Fruit fly (Drosophila melanogaster) whole organism, adult: ENCODE results near the gene CG10973.

Experiments used
- CG11617 ChIP-seq: fragments of 200-800 bp; sonication (Bioruptor generic); optimal IDR thresholded peaks from 2 replicates; lab custom pipeline; 2017; ENCODE audit warnings: mild to moderate bottlenecking, missing biosample characterization, missing genetic modification reagents, missing genetic modification characterization
- CG12768 ChIP-seq: fragments of 200-800 bp; sonication (Bioruptor generic); optimal IDR thresholded peaks from 2 replicates; lab custom pipeline; 2017; ENCODE audit warnings: missing biosample characterization, missing genetic modification characterization, mild to moderate bottlenecking, moderate library complexity, missing genetic modification reagents
- CG14711 ChIP-seq: fragments of 200-800 bp; sonication (Bioruptor generic); optimal IDR thresholded peaks from 2 replicates; lab custom pipeline; 2018; ENCODE audit warnings: missing biosample characterization, mild to moderate bottlenecking, missing genetic modification characterization, moderate library complexity
- CG1620 ChIP-seq: fragments of 200-800 bp; sonication (Bioruptor generic); optimal IDR thresholded peaks from 2 replicates; lab custom pipeline; 2016; ENCODE audit warnings: missing biosample characterization, missing genetic modification characterization
- CG33017 ChIP-seq: fragments of 200-800 bp; sonication (Bioruptor generic); optimal IDR thresholded peaks from 2 replicates; lab custom pipeline; 2018; ENCODE audit warnings: missing biosample characterization, mild to moderate bottlenecking, missing genetic modification characterization, moderate library complexity
- CG5204 ChIP-seq: fragments of 200-800 bp; sonication (Bioruptor generic); optimal IDR thresholded peaks from 2 replicates; lab custom pipeline; 2016; ENCODE audit warnings: missing biosample characterization, missing genetic modification characterization
- CG7045 ChIP-seq: fragments of 200-800 bp; sonication (Bioruptor generic); optimal IDR thresholded peaks from 2 replicates; lab custom pipeline; 2017; ENCODE audit warnings: missing biosample characterization, mild to moderate bottlenecking, missing genetic modification characterization
- CG7101 ChIP-seq: fragments of 200-800 bp; sonication (Bioruptor generic); optimal IDR thresholded peaks from 2 replicates; lab custom pipeline; 2018; ENCODE audit warnings: missing biosample characterization, mild to moderate bottlenecking, missing genetic modification characterization, moderate library complexity
- Clk ChIP-seq: fragments of 200-800 bp; sonication (Bioruptor generic); optimal IDR thresholded peaks from 2 replicates; lab custom pipeline; 2017; ENCODE audit warnings: missing biosample characterization, missing genetic modification characterization
- Crg-1 ChIP-seq: fragments of 200-800 bp; sonication (Bioruptor generic); optimal IDR thresholded peaks from 2 replicates; lab custom pipeline; 2016; ENCODE audit warnings: missing biosample characterization, missing genetic modification characterization
- Hr96 ChIP-seq: fragments of 200-800 bp; sonication (Bioruptor generic); optimal IDR thresholded peaks from 2 replicates; lab custom pipeline; 2016; ENCODE audit warnings: missing biosample characterization, missing genetic modification characterization
- Mnt ChIP-seq: fragments of 200-800 bp; sonication (Bioruptor generic); optimal IDR thresholded peaks from 2 replicates; lab custom pipeline; 2016; ENCODE audit warnings: missing biosample characterization, mild to moderate bottlenecking, missing genetic modification characterization
- bab1 ChIP-seq: fragments of 200-800 bp; sonication (Bioruptor generic); optimal IDR thresholded peaks from 3 replicates; lab custom pipeline; 2019; ENCODE audit warnings: missing biosample characterization, mild to moderate bottlenecking, missing genetic modification characterization, moderate library complexity
- cic ChIP-seq: fragments of 200-800 bp; sonication (Bioruptor generic); optimal IDR thresholded peaks from 2 replicates; lab custom pipeline; 2017; ENCODE audit warnings: missing biosample characterization, mild to moderate bottlenecking, missing genetic modification characterization, moderate library complexity
- cnc ChIP-seq, 2 experiments: fragments of >200 bp; optimal IDR thresholded peaks; 2 replicates each; lab custom pipeline; 2017
- kay ChIP-seq: fragments of 200-800 bp; sonication (Bioruptor generic); peaks from one replicate; lab custom pipeline; 2016; ENCODE audit warnings: missing biosample characterization, missing genetic modification characterization, borderline replicate concordance
- ovo ChIP-seq: fragments of 200-800 bp; sonication (Bioruptor generic); optimal IDR thresholded peaks from 2 replicates; lab custom pipeline; 2016; ENCODE audit warnings: missing biosample characterization, missing genetic modification characterization
- pad ChIP-seq: fragments of 200-800 bp; sonication (Bioruptor generic); optimal IDR thresholded peaks from 3 replicates; lab custom pipeline; 2017; ENCODE audit warnings: missing biosample characterization, missing genetic modification characterization, mild to moderate bottlenecking, moderate library complexity, missing genetic modification reagents
- tj ChIP-seq: fragments of 200-800 bp; sonication (Bioruptor generic); optimal IDR thresholded peaks from 3 replicates; lab custom pipeline; 2017; ENCODE audit warnings: missing biosample characterization, mild to moderate bottlenecking, missing genetic modification characterization, moderate library complexity
- toe ChIP-seq: fragments of 200-800 bp; sonication (Bioruptor generic); optimal IDR thresholded peaks from 2 replicates; lab custom pipeline; 2016; ENCODE audit warnings: missing biosample characterization, missing genetic modification characterization

The CG10973 gene

DNA sequence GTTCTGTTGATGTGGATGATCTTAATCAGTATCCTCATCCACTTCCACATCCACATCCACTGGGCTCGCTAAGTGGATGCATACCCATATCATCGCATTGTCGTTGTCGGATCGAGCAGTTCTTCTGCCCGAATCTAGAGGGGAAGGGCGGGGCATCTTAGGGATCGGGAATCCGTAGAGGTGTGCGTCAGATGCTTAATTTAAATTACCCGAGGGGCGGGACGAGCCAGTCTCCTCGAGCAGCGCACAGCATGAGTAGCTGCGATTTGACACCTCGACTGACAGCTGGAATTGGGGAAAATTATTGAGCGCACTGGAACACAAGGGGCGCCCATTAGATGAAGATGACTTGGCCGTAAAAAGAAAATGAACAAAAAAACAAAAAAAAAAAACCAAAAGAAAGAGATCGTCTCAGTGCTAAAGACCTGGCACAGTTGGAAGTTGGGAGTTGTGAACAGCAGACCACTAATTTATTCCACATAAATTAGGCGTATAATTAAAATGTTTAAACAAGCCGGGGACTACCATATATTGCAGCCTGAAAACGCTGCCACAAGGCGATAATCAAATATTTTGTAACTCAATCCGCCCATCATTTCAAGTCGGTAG lies 39.9 kb downstream of the CG10973 start:
- TF ChIP-seq cic (GFP tag; lab: Kevin White, UChicago) (no peak), CG7101 (tag; lab: Kevin White, UChicago) (no peak), Mnt (GFP tag; lab: Kevin White, UChicago) (no peak), tj (GFP tag; lab: Kevin White, UChicago) (no peak), bab1 (GFP tag; lab: Kevin White, UChicago) (no peak), cnc (optimal IDR thresholded peaks at IDR 0.05; lab: Kevin White, UChicago) (no peak), ovo (no peak), kay (GFP tag; lab: Kevin White, UChicago) (no peak), CG5204 (GFP tag; lab: Kevin White, UChicago) (no peak), CG33017 (no peak), CG14711 (tag; lab: Kevin White, UChicago) (no peak), Crg-1 (GFP tag; lab: Kevin White, UChicago) (no peak), pad (no peak), Hr96 (GFP tag; lab: Kevin White, UChicago) (no peak), CG12768 (GFP tag; lab: Kevin White, UChicago) (no peak), CG11617 (GFP tag; lab: Kevin White, UChicago) (no peak)

- no peak for TF ChIP-seq tj (GFP tag; lab: Kevin White, UChicago)
- no peak for TF ChIP-seq CG11617 (GFP tag; lab: Kevin White, UChicago)
- no peak for TF ChIP-seq CG14711 (tag; lab: Kevin White, UChicago)
- no peak for TF ChIP-seq CG33017
- TF ChIP-seq kay (GFP tag; lab: Kevin White, UChicago), result no peak
- TF ChIP-seq CG7045 (GFP tag; lab: Kevin White, UChicago), result no peak
- TF ChIP-seq bab1 (GFP tag; lab: Kevin White, UChicago), result no peak
- no peak for TF ChIP-seq pad
- no peak for TF ChIP-seq CG12768 (GFP tag; lab: Kevin White, UChicago)
- TF ChIP-seq Crg-1 (GFP tag; lab: Kevin White, UChicago), result no peak
- TF ChIP-seq CG1620 (GFP tag; lab: Kevin White, UChicago), result no peak
- TF ChIP-seq cnc (optimal IDR thresholded peaks at IDR 0.05; lab: Kevin White, UChicago), result no peak
- no peak for TF ChIP-seq cic (GFP tag; lab: Kevin White, UChicago)
- no peak for TF ChIP-seq ovo
- TF ChIP-seq toe (GFP tag; lab: Kevin White, UChicago), result no peak
- TF ChIP-seq Mnt (GFP tag; lab: Kevin White, UChicago), result no peak
Observed at dm6 chr3L:12711418-12711817, 43.2 kb downstream of the CG10973 start.

- TF ChIP-seq Clk (no peak), pad (no peak), bab1 (GFP tag; lab: Kevin White, UChicago) (no peak), CG12768 (GFP tag; lab: Kevin White, UChicago) (no peak), Crg-1 (GFP tag; lab: Kevin White, UChicago) (no peak), cnc (optimal IDR thresholded peaks at IDR 0.05; lab: Kevin White, UChicago) (no peak), Hr96 (GFP tag; lab: Kevin White, UChicago) (no peak), tj (GFP tag; lab: Kevin White, UChicago) (no peak), ovo (no peak), toe (GFP tag; lab: Kevin White, UChicago) (no peak), CG33017 (no peak), CG5204 (GFP tag; lab: Kevin White, UChicago) (no peak), Mnt (GFP tag; lab: Kevin White, UChicago) (no peak), CG7045 (GFP tag; lab: Kevin White, UChicago) (no peak), CG11617 (GFP tag; lab: Kevin White, UChicago) (no peak), CG14711 (tag; lab: Kevin White, UChicago) (no peak), cic (GFP tag; lab: Kevin White, UChicago) (no peak), CG7101 (tag; lab: Kevin White, UChicago) (no peak)
Observed at dm6 chr3L:12706456-12706855, 48.1 kb downstream of the CG10973 start.

DNA sequence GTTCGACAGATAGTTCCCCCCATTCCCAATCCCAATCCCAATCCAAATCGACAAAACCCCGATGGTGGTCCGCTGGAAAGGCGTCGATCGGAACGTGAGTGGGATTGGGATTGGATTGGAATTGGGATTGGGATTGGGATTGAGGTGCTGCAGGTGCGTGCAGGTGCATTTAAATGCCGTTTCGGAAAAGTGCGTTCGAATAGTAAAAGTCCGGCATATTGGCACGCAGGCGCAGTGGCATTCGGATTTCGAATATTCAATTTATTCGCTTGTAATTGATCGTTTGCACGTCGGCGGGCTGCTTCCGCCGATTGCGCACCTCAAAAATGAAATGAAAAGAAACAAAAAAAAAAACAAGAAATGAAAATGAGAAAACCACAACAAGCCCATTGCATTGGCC lies 49.2 kb downstream of the CG10973 start:
- TF ChIP-seq cnc (optimal IDR thresholded peaks at IDR 0.05; lab: Kevin White, UChicago) (no peak), CG33017 (no peak), ovo (no peak), CG12768 (GFP tag; lab: Kevin White, UChicago) (no peak), Mnt (GFP tag; lab: Kevin White, UChicago) (no peak), pad (no peak), tj (GFP tag; lab: Kevin White, UChicago) (no peak), CG7101 (tag; lab: Kevin White, UChicago) (no peak), CG7045 (GFP tag; lab: Kevin White, UChicago) (no peak), Crg-1 (GFP tag; lab: Kevin White, UChicago) (no peak), CG5204 (GFP tag; lab: Kevin White, UChicago) (no peak), Clk (no peak), bab1 (GFP tag; lab: Kevin White, UChicago) (no peak)

dm6 chr3L:12704335-12704734 lies 50.2 kb downstream of the CG10973 start:
- TF ChIP-seq CG14711 (tag; lab: Kevin White, UChicago), result no peak
- TF ChIP-seq CG12768 (GFP tag; lab: Kevin White, UChicago), result no peak
- TF ChIP-seq kay (GFP tag; lab: Kevin White, UChicago), result no peak
- TF ChIP-seq cnc (optimal IDR thresholded peaks at IDR 0.05; lab: Kevin White, UChicago), result no peak
- TF ChIP-seq CG33017, result no peak
- no peak for TF ChIP-seq pad
- TF ChIP-seq Hr96 (GFP tag; lab: Kevin White, UChicago), result no peak
- TF ChIP-seq CG11617 (GFP tag; lab: Kevin White, UChicago), result no peak
- no peak for TF ChIP-seq ovo
- no peak for TF ChIP-seq bab1 (GFP tag; lab: Kevin White, UChicago)
- no peak for TF ChIP-seq Crg-1 (GFP tag; lab: Kevin White, UChicago)
- no peak for TF ChIP-seq CG7101 (tag; lab: Kevin White, UChicago)
- TF ChIP-seq CG1620 (GFP tag; lab: Kevin White, UChicago), result no peak
- no peak for TF ChIP-seq Clk
- TF ChIP-seq CG7045 (GFP tag; lab: Kevin White, UChicago), result no peak
- TF ChIP-seq CG5204 (GFP tag; lab: Kevin White, UChicago), result no peak
- no peak for TF ChIP-seq tj (GFP tag; lab: Kevin White, UChicago)
- no peak for TF ChIP-seq toe (GFP tag; lab: Kevin White, UChicago)
